Worm (Caenorhabditis elegans) whole organism, mixed stage, embryonic: ENCODE results near the gene oac-41.

Experiments
- M03D4.4 ChIP-seq: sonication (generic microtip); optimal IDR thresholded peaks from 2 replicates; lab custom pipeline; 2017; ENCODE audit warnings: mild to moderate bottlenecking, missing genetic modification characterization, missing compliant biosample characterization
- bed-3 ChIP-seq: fragments of 200-800 bp; sonication (Bioruptor generic); optimal IDR thresholded peaks from 3 replicates; lab custom pipeline; 2018; ENCODE audit warnings: mild to moderate bottlenecking, missing genetic modification characterization, moderate library complexity, missing compliant biosample characterization
- blmp-1 ChIP-seq: fragments of 150-350 bp; optimal IDR thresholded peaks from 2 replicates; lab custom pipeline; 2014; ENCODE audit warnings: missing biosample characterization, missing genetic modification characterization
- ceh-39 ChIP-seq: fragments of 150-350 bp; optimal IDR thresholded peaks from 2 replicates; lab custom pipeline; 2014; ENCODE audit warnings: missing biosample characterization, missing genetic modification characterization
- ceh-43 ChIP-seq: fragments of 200-800 bp; sonication (Bioruptor generic); optimal IDR thresholded peaks from 2 replicates; lab custom pipeline; 2018; ENCODE audit warnings: mild to moderate bottlenecking, missing genetic modification characterization, moderate library complexity, missing compliant biosample characterization
- ceh-83 ChIP-seq: fragments of 200-800 bp; sonication (Bioruptor generic); optimal IDR thresholded peaks from 2 replicates; lab custom pipeline; 2018; ENCODE audit warnings: mild to moderate bottlenecking, missing genetic modification characterization, missing compliant biosample characterization
- cnd-1 ChIP-seq: fragments of 200-800 bp; sonication (Bioruptor generic); optimal IDR thresholded peaks from 2 replicates; lab custom pipeline; 2018; ENCODE audit warnings: mild to moderate bottlenecking, missing genetic modification characterization, missing compliant biosample characterization
- drap-1 ChIP-seq: fragments of 200-800 bp; sonication (Bioruptor generic); optimal IDR thresholded peaks from 3 replicates; lab custom pipeline; 2018; ENCODE audit warnings: mild to moderate bottlenecking, missing genetic modification characterization, missing compliant biosample characterization
- elt-1 ChIP-seq: sonication (generic microtip); optimal IDR thresholded peaks from 2 replicates; lab custom pipeline; 2017; ENCODE audit warnings: missing genetic modification characterization, mild to moderate bottlenecking, missing compliant biosample characterization, antibody characterized with exemption, moderate library complexity, borderline replicate concordance; ENCODE audit not compliant: insufficient read depth
- elt-3 ChIP-seq: fragments of 150-350 bp; optimal IDR thresholded peaks from 2 replicates; lab custom pipeline; 2014; ENCODE audit warnings: missing biosample characterization, missing genetic modification characterization
- flh-1 ChIP-seq: fragments of 200-800 bp; sonication (Bioruptor generic); optimal IDR thresholded peaks from 2 replicates; lab custom pipeline; 2018; ENCODE audit warnings: mild to moderate bottlenecking, missing genetic modification characterization, moderate library complexity, missing compliant biosample characterization
- ham-2 ChIP-seq: fragments of 200-800 bp; sonication (Bioruptor generic); optimal IDR thresholded peaks from 2 replicates; lab custom pipeline; 2018; ENCODE audit warnings: mild to moderate bottlenecking, missing genetic modification characterization, missing compliant biosample characterization
- hlh-1 ChIP-seq: fragments of 150-350 bp; optimal IDR thresholded peaks from 2 replicates; lab custom pipeline; 2014; ENCODE audit warnings: missing biosample characterization, missing genetic modification reagents, missing genetic modification characterization
- lin-13 ChIP-seq: fragments of 150-350 bp; optimal IDR thresholded peaks from 2 replicates; lab custom pipeline; 2014; ENCODE audit warnings: missing biosample characterization, missing genetic modification characterization
- lin-32 ChIP-seq: fragments of 200-800 bp; sonication (Bioruptor generic); optimal IDR thresholded peaks from 2 replicates; lab custom pipeline; 2018; ENCODE audit warnings: mild to moderate bottlenecking, missing genetic modification characterization, missing compliant biosample characterization
- lsy-2 ChIP-seq: fragments of 150-350 bp; optimal IDR thresholded peaks from 2 replicates; lab custom pipeline; 2014; ENCODE audit warnings: missing biosample characterization, missing genetic modification characterization
- mep-1 ChIP-seq: fragments of 150-350 bp; optimal IDR thresholded peaks from 2 replicates; lab custom pipeline; 2017; ENCODE audit warnings: missing biosample characterization, missing genetic modification reagents, missing genetic modification characterization, inconsistent platforms
- mls-2 ChIP-seq: sonication (generic microtip); optimal IDR thresholded peaks from 2 replicates; lab custom pipeline; 2016; ENCODE audit warnings: mild to moderate bottlenecking, missing genetic modification characterization, moderate library complexity, missing compliant biosample characterization
- nhr-12 ChIP-seq: fragments of 150-350 bp; optimal IDR thresholded peaks from 2 replicates; lab custom pipeline; 2014; ENCODE audit warnings: missing biosample characterization, missing genetic modification characterization
- nhr-2 ChIP-seq: fragments of 150-350 bp; optimal IDR thresholded peaks from 2 replicates; lab custom pipeline; 2014; ENCODE audit warnings: missing biosample characterization, missing genetic modification characterization
- nhr-237 ChIP-seq: fragments of 150-350 bp; optimal IDR thresholded peaks from 2 replicates; lab custom pipeline; 2014; ENCODE audit warnings: missing biosample characterization, missing genetic modification characterization
- nhr-76 ChIP-seq: sonication (generic microtip); optimal IDR thresholded peaks from 2 replicates; lab custom pipeline; 2017; ENCODE audit warnings: missing biosample characterization, missing genetic modification characterization
- pha-4 ChIP-seq: fragments of 150-350 bp; optimal IDR thresholded peaks from 2 replicates; lab custom pipeline; 2018; ENCODE audit warnings: missing biosample characterization, missing genetic modification reagents, missing genetic modification characterization
- sem-2 ChIP-seq: fragments of 200-800 bp; sonication (Bioruptor generic); optimal IDR thresholded peaks from 2 replicates; lab custom pipeline; 2018; ENCODE audit warnings: mild to moderate bottlenecking, missing genetic modification characterization, missing compliant biosample characterization
- snpc-4 ChIP-seq: fragments of 150-350 bp; optimal IDR thresholded peaks from 2 replicates; lab custom pipeline; 2014; ENCODE audit warnings: missing biosample characterization, missing genetic modification characterization
- sptf-1 ChIP-seq: sonication (generic microtip); optimal IDR thresholded peaks from 2 replicates; lab custom pipeline; 2017; ENCODE audit warnings: mild to moderate bottlenecking, missing genetic modification characterization, moderate library complexity, missing compliant biosample characterization
- tbx-8 ChIP-seq: fragments of 200-800 bp; sonication (Bioruptor generic); optimal IDR thresholded peaks from 2 replicates; lab custom pipeline; 2018; ENCODE audit warnings: mild to moderate bottlenecking, missing genetic modification characterization, moderate library complexity, missing compliant biosample characterization
- unc-120 ChIP-seq: sonication (generic microtip); optimal IDR thresholded peaks from 2 replicates; lab custom pipeline; 2017; ENCODE audit warnings: missing genetic modification characterization, missing compliant biosample characterization; ENCODE audit not compliant: poor library complexity, severe bottlenecking
- unc-39 ChIP-seq: fragments of 150-350 bp; optimal IDR thresholded peaks from 2 replicates; lab custom pipeline; 2014; ENCODE audit warnings: missing biosample characterization, missing genetic modification characterization
- unc-62 ChIP-seq: fragments of 150-350 bp; optimal IDR thresholded peaks from 2 replicates; lab custom pipeline; 2014; ENCODE audit warnings: missing biosample characterization, missing genetic modification reagents, missing genetic modification characterization
- zip-8 ChIP-seq: fragments of 150-350 bp; optimal IDR thresholded peaks from 2 replicates; lab custom pipeline; 2014; ENCODE audit warnings: missing biosample characterization, missing genetic modification characterization
- ztf-11 ChIP-seq: fragments of 150-350 bp; optimal IDR thresholded peaks from 2 replicates; lab custom pipeline; 2014; ENCODE audit warnings: missing biosample characterization, missing genetic modification characterization

Gene oac-41

ce11 chrV:9030248-9030647, 8.3 kb upstream of the oac-41 start, which contains the start of gene C25E10.5:
TSS of gene C25E10.5 (plus strand) at chrV:9030548.
- no peak for TF ChIP-seq lsy-2 (tag; lab: Kevin White, UChicago)
- TF ChIP-seq unc-62 (GFP tag; lab: Kevin White, UChicago): no peak
- TF ChIP-seq drap-1 (GFP tag; lab: Kevin White, UChicago): no peak
- no peak for TF ChIP-seq lin-13 (tag; lab: Kevin White, UChicago)

DNA sequence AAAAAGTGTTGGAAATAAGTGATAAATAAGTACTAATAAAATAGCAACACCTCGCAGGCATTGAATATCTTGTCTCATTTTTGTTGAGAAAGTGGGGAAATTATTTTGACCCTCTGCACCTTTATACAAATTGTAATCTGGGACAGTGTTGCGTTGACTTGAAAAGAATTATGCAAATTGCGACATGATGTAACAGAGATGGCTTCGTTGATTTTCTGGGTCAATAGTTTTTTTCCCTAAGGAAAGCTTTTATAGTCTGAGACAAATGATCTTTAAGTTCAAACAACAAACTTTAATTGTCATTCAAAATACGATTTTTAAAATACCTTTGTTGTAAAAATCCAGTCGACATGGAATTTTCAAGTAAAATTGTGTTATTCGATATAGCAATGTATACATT, 2.7 kb upstream of the oac-41 start, which contains the start of gene bus-1:
Gene bus-1, minus strand, starts transcription at position 101 of the 400 bp plus-strand sequence.
- TF ChIP-seq lsy-2 (tag; lab: Kevin White, UChicago) (no peak), tbx-8 (GFP tag; lab: Kevin White, UChicago) (no peak), zip-8 (tag; lab: Kevin White, UChicago) (no peak), mls-2 (tag; lab: Kevin White, UChicago) (no peak), elt-3 (tag; lab: Kevin White, UChicago) (no peak), pha-4 (no peak), cnd-1 (tag; lab: Kevin White, UChicago) (no peak), nhr-237 (tag; lab: Kevin White, UChicago) (no peak), sem-2 (no peak)

- TF ChIP-seq nhr-237 (tag; lab: Kevin White, UChicago) (no peak), snpc-4 (tag; lab: Kevin White, UChicago) (no peak), flh-1 (GFP tag; lab: Kevin White, UChicago) (no peak), unc-120 (tag; lab: Kevin White, UChicago) (no peak), ceh-83 (no peak), ceh-43 (GFP tag; lab: Kevin White, UChicago) (no peak), nhr-2 (no peak), ham-2 (GFP tag; lab: Kevin White, UChicago) (no peak), ztf-11 (tag; lab: Kevin White, UChicago) (no peak), pha-4 (no peak), lin-32 (GFP tag; lab: Kevin White, UChicago) (no peak), zip-8 (tag; lab: Kevin White, UChicago) (no peak), sem-2 (no peak), hlh-1 (tag; lab: Kevin White, UChicago) (no peak), nhr-12 (tag; lab: Kevin White, UChicago) (no peak), blmp-1 (tag; lab: Kevin White, UChicago) (no peak)
Observed at ce11 chrV:9018871-9019270, 3.1 kb downstream of the oac-41 start.

DNA sequence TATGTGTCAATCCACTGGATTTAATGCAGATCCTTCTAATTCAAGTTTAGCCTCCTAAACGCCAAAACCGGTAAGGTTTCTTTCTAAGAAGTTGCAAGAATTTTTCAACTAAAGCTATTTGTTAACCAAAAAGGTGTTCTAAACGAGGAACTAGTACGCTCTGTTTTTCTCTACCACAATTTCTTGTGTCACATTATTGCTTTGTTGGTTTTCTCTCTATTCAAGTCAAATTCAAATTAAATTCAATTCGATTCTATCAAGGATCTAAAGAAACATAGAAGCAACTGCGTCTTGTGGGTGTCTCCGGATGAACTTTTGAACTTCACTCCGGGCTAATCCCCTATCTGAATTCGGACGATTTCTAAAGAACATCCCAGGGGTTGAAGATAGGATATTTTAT, 5.5 kb downstream of the oac-41 start, which contains the start of gene oac-40:
Gene oac-40, plus strand, starts transcription at position 301 of the 400 bp plus-strand sequence.
- no peak for TF ChIP-seq ceh-39
- no peak for TF ChIP-seq sem-2
- no peak for TF ChIP-seq ztf-11 (tag; lab: Kevin White, UChicago)
- TF ChIP-seq bed-3 (GFP tag; lab: Kevin White, UChicago): no peak
- no peak for TF ChIP-seq nhr-76 (tag; lab: Kevin White, UChicago)
- no peak for TF ChIP-seq lsy-2 (tag; lab: Kevin White, UChicago)
- no peak for TF ChIP-seq hlh-1 (tag; lab: Kevin White, UChicago)
- TF ChIP-seq nhr-237 (tag; lab: Kevin White, UChicago): no peak
- no peak for TF ChIP-seq nhr-2
- no peak for TF ChIP-seq unc-62 (GFP tag; lab: Kevin White, UChicago)
- TF ChIP-seq lin-13 (tag; lab: Kevin White, UChicago): no peak
- TF ChIP-seq M03D4.4 (tag; lab: Kevin White, UChicago): no peak

ce11 chrV:9015540-9015939, 6.4 kb downstream of the oac-41 start, which contains the start of gene srt-18:
TSS of gene srt-18 (minus strand) at chrV:9015640.
- TF ChIP-seq flh-1 (GFP tag; lab: Kevin White, UChicago) (no peak), ceh-43 (GFP tag; lab: Kevin White, UChicago) (no peak)

DNA sequence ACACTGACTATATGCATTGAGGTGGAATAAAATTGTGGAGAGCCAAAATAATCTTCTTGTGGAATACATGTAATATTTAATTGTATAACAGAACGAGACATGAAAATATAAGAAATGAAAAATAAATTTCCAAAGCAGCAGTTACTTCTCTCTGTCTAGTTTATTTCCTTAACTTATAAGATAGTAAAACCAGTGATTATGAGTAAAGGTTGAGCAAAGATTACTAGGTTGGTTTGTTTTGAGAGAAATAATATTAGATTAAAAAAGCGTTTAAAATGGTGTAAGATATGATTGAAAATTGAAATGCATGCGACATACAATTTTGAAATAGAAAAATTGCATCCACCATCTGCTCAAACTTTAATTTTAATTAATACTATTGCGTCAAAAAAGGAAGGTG, 8.2 kb downstream of the oac-41 start, which contains the start of gene srh-201:
Gene srh-201, minus strand, starts transcription at position 101 of the 400 bp plus-strand sequence.
- TF ChIP-seq sem-2 (no peak), unc-39 (tag; lab: Kevin White, UChicago) (no peak), zip-8 (tag; lab: Kevin White, UChicago) (no peak), elt-1 (tag; lab: Kevin White, UChicago) (no peak), sptf-1 (tag; lab: Kevin White, UChicago) (no peak), unc-120 (tag; lab: Kevin White, UChicago) (no peak), lin-13 (tag; lab: Kevin White, UChicago) (no peak), pha-4 (no peak), mep-1 (tag; lab: Kevin White, UChicago) (no peak), ztf-11 (tag; lab: Kevin White, UChicago) (no peak), nhr-12 (tag; lab: Kevin White, UChicago) (no peak), snpc-4 (tag; lab: Kevin White, UChicago) (no peak), mls-2 (tag; lab: Kevin White, UChicago) (no peak), nhr-2 (no peak), cnd-1 (tag; lab: Kevin White, UChicago) (no peak)
